Fruit fly (Drosophila melanogaster) whole organism, embryonic: Measurements from ENCODE around the gene Tnpo-SR.

Source experiments
- Abd-B ChIP-seq: fragments of 200-800 bp; sonication (Bioruptor generic); optimal IDR thresholded peaks from 2 replicates; lab custom pipeline; 2018; ENCODE audit warnings: missing biosample characterization, mild to moderate bottlenecking, missing genetic modification characterization, moderate library complexity
- Atf6 ChIP-seq: fragments of 200-800 bp; sonication (Bioruptor generic); IDR thresholded peaks from 2 replicates; pipeline ENCODE4 v1.3.6; 2022; ENCODE audit warnings: missing biosample characterization, missing genetic modification characterization
- B-H2 ChIP-seq: fragments of 200-800 bp; sonication (Bioruptor generic); optimal IDR thresholded peaks from 2 replicates; lab custom pipeline; 2018; ENCODE audit warnings: missing biosample characterization, mild to moderate bottlenecking, missing genetic modification characterization
- CG10274 ChIP-seq: fragments of 200-800 bp; sonication (Bioruptor generic); optimal IDR thresholded peaks from 3 replicates; lab custom pipeline; 2017; ENCODE audit warnings: missing biosample characterization, mild to moderate bottlenecking, missing genetic modification characterization
- CG12769 ChIP-seq: fragments of 200-800 bp; sonication (Bioruptor generic); optimal IDR thresholded peaks from 2 replicates; lab custom pipeline; 2019; ENCODE audit warnings: missing biosample characterization, mild to moderate bottlenecking, missing genetic modification characterization, moderate library complexity
- CG13296 ChIP-seq: fragments of 200-800 bp; sonication (Bioruptor generic); optimal IDR thresholded peaks from 3 replicates; lab custom pipeline; 2018; ENCODE audit warnings: missing biosample characterization, mild to moderate bottlenecking, missing genetic modification characterization
- CG2199 ChIP-seq: fragments of 200-800 bp; sonication (Bioruptor generic); IDR thresholded peaks from 3 replicates; pipeline ENCODE4 v1.3.6; 2022; ENCODE audit warnings: missing biosample characterization, missing genetic modification characterization
- CG2889 ChIP-seq: fragments of 200-800 bp; sonication (Bioruptor generic); IDR thresholded peaks from 3 replicates; pipeline ENCODE4 v1.3.6; 2022; ENCODE audit warnings: missing biosample characterization, missing genetic modification characterization
- CG31365 ChIP-seq: fragments of 200-800 bp; sonication (Bioruptor generic); optimal IDR thresholded peaks from 2 replicates; lab custom pipeline; 2018; ENCODE audit warnings: missing biosample characterization, mild to moderate bottlenecking, missing genetic modification characterization
- CG4820 ChIP-seq: fragments of 200-800 bp; sonication (Bioruptor generic); optimal IDR thresholded peaks from 3 replicates; lab custom pipeline; 2016; ENCODE audit warnings: missing biosample characterization, missing genetic modification characterization
- CG7357 ChIP-seq: fragments of 200-800 bp; sonication (Bioruptor generic); IDR thresholded peaks from 3 replicates; pipeline ENCODE4 v1.3.6; 2022; ENCODE audit warnings: missing biosample characterization, missing genetic modification characterization
- CG7839 ChIP-seq: fragments of 200-800 bp; sonication (Bioruptor generic); optimal IDR thresholded peaks from 3 replicates; lab custom pipeline; 2018; ENCODE audit warnings: missing biosample characterization, mild to moderate bottlenecking, missing genetic modification characterization, moderate library complexity
- CG8281 ChIP-seq: fragments of 200-800 bp; sonication (Bioruptor generic); optimal IDR thresholded peaks from 2 replicates; lab custom pipeline; 2018; ENCODE audit warnings: missing biosample characterization, mild to moderate bottlenecking, missing genetic modification characterization, moderate library complexity
- CG9215 ChIP-seq: fragments of 200-800 bp; sonication (Bioruptor generic); IDR thresholded peaks from 2 replicates; pipeline ENCODE4 v1.3.6; 2022; ENCODE audit warnings: missing biosample characterization, missing genetic modification characterization
- CoRest ChIP-seq: fragments of 200-800 bp; sonication (Bioruptor generic); optimal IDR thresholded peaks from 3 replicates; lab custom pipeline; 2018; ENCODE audit warnings: missing biosample characterization, mild to moderate bottlenecking, missing genetic modification characterization, moderate library complexity
- D19B ChIP-seq: fragments of 200-800 bp; sonication (Bioruptor generic); optimal IDR thresholded peaks from 2 replicates; lab custom pipeline; 2017; ENCODE audit warnings: missing biosample characterization, mild to moderate bottlenecking, missing genetic modification characterization
- Dad ChIP-seq: fragments of 200-800 bp; sonication (Bioruptor generic); optimal IDR thresholded peaks from 3 replicates; lab custom pipeline; 2016; ENCODE audit warnings: missing biosample characterization, missing genetic modification characterization
- GATAe ChIP-seq: fragments of 200-800 bp; sonication (Bioruptor generic); conservative IDR thresholded peaks from 2 replicates; pipeline ENCODE4 v1.3.6; 2022; ENCODE audit warnings: missing biosample characterization, missing genetic modification characterization
- Gug ChIP-seq: fragments of 200-800 bp; sonication (Bioruptor generic); IDR thresholded peaks from 4 replicates; pipeline ENCODE4 v1.3.6; 2022; ENCODE audit warnings: missing biosample characterization, missing genetic modification characterization
- Hsf ChIP-seq: fragments of 200-800 bp; sonication (Bioruptor generic); optimal IDR thresholded peaks from 3 replicates; lab custom pipeline; 2016; ENCODE audit warnings: missing biosample characterization, missing genetic modification characterization
- Mad ChIP-seq: fragments of 200-800 bp; sonication (Bioruptor generic); optimal IDR thresholded peaks from 2 replicates; lab custom pipeline; 2016; ENCODE audit warnings: missing biosample characterization, missing genetic modification characterization
- NC2α ChIP-seq: fragments of 200-800 bp; sonication (Bioruptor generic); optimal IDR thresholded peaks from 2 replicates; lab custom pipeline; 2016; ENCODE audit warnings: missing biosample characterization, missing genetic modification characterization
- Rx ChIP-seq: fragments of 200-800 bp; sonication (Bioruptor generic); IDR thresholded peaks from 2 replicates; pipeline ENCODE4 v1.3.6; 2022; ENCODE audit warnings: missing biosample characterization, missing genetic modification characterization
- Taf1 ChIP-seq: fragments of 200-800 bp; sonication (Bioruptor generic); IDR thresholded peaks from 2 replicates; pipeline ENCODE4 v1.3.6; 2022; ENCODE audit warnings: missing biosample characterization, missing genetic modification characterization
- btn ChIP-seq: fragments of 200-800 bp; sonication (Bioruptor generic); optimal IDR thresholded peaks from 2 replicates; lab custom pipeline; 2016; ENCODE audit warnings: missing biosample characterization, missing genetic modification characterization
- croc ChIP-seq: fragments of 200-800 bp; sonication (Bioruptor generic); conservative IDR thresholded peaks from 3 replicates; pipeline ENCODE4 v1.3.6; 2022; ENCODE audit warnings: missing biosample characterization, missing genetic modification characterization
- dpn ChIP-seq, 2 experiments: fragments of 200-800 bp; sonication (Bioruptor generic); optimal IDR thresholded peaks; 3 replicates each; lab custom pipeline; 2016; ENCODE audit warnings: missing biosample characterization in 2 of 2, missing genetic modification characterization in 2 of 2
- ewg ChIP-seq: fragments of 200-800 bp; sonication (Bioruptor generic); optimal IDR thresholded peaks from 3 replicates; lab custom pipeline; 2017; ENCODE audit warnings: mild to moderate bottlenecking, missing biosample characterization, missing genetic modification reagents, missing genetic modification characterization
- inv ChIP-seq: fragments of 200-800 bp; sonication (Bioruptor generic); IDR thresholded peaks from 2 replicates; pipeline ENCODE4 v1.3.6; 2022; ENCODE audit warnings: missing biosample characterization, missing genetic modification characterization; ENCODE audit not compliant: partially characterized antibody
- lov ChIP-seq, 2 experiments: fragments of 200-800 bp in 1 of 2; fragments of >200 bp in 1 of 2; sonication (Bioruptor generic) in 1 of 2; IDR thresholded peaks in 1 of 2; optimal IDR thresholded peaks in 1 of 2; 2 replicates in 1 of 2; 3 replicates in 1 of 2; pipeline versions ENCODE4 v1.3.6 to Lab custom; 2017 to 2022; ENCODE audit warnings: missing biosample characterization in 1 of 2, missing genetic modification characterization in 1 of 2
- maf-S ChIP-seq: fragments of 200-800 bp; sonication (Bioruptor generic); optimal IDR thresholded peaks from 2 replicates; lab custom pipeline; 2016; ENCODE audit warnings: missing biosample characterization, missing genetic modification characterization
- pfk ChIP-seq: fragments of 200-800 bp; sonication (Bioruptor generic); optimal IDR thresholded peaks from 2 replicates; lab custom pipeline; 2018; ENCODE audit warnings: missing biosample characterization, mild to moderate bottlenecking, missing genetic modification characterization, moderate library complexity
- pita ChIP-seq: fragments of 200-800 bp; sonication (Bioruptor generic); optimal IDR thresholded peaks from 2 replicates; lab custom pipeline; 2017; ENCODE audit warnings: missing biosample characterization, mild to moderate bottlenecking, missing genetic modification characterization
- ro ChIP-seq: fragments of 200-800 bp; sonication (Bioruptor generic); IDR thresholded peaks from 2 replicates; pipeline ENCODE4 v1.3.6; 2022; ENCODE audit warnings: missing biosample characterization, missing genetic modification characterization
- stc ChIP-seq: fragments of 200-800 bp; sonication (Bioruptor generic); IDR thresholded peaks from 2 replicates; pipeline ENCODE4 v1.3.6; 2022; ENCODE audit warnings: missing biosample characterization, missing genetic modification characterization
- tin ChIP-seq: fragments of 200-800 bp; sonication (Bioruptor generic); optimal IDR thresholded peaks from 3 replicates; lab custom pipeline; 2016; ENCODE audit warnings: missing biosample characterization, missing genetic modification characterization
- tll ChIP-seq, 2 experiments: fragments of 200-800 bp in 1 of 2; fragments of >200 bp in 1 of 2; sonication (Bioruptor generic) in 1 of 2; optimal IDR thresholded peaks; 2 replicates each; lab custom pipeline; 2017 to 2019; ENCODE audit warnings: missing biosample characterization in 2 of 2, missing genetic modification characterization in 2 of 2, mild to moderate bottlenecking in 1 of 2, moderate library complexity in 1 of 2
- tna ChIP-seq: fragments of 200-800 bp; sonication (Bioruptor generic); IDR thresholded peaks from 2 replicates; pipeline ENCODE4 v1.3.6; 2022; ENCODE audit warnings: missing biosample characterization, missing genetic modification characterization; ENCODE audit not compliant: partially characterized antibody
- tup ChIP-seq: fragments of 200-800 bp; sonication (Bioruptor generic); optimal IDR thresholded peaks from 2 replicates; lab custom pipeline; 2016; ENCODE audit warnings: missing biosample characterization, mild to moderate bottlenecking, missing genetic modification characterization, moderate library complexity
- vvl ChIP-seq: fragments of 200-800 bp; sonication (Bioruptor generic); IDR thresholded peaks from 2 replicates; pipeline ENCODE4 v1.3.6; 2022; ENCODE audit warnings: missing biosample characterization, missing genetic modification characterization
- wdn ChIP-seq: fragments of 200-800 bp; sonication (Bioruptor generic); IDR thresholded peaks from 2 replicates; pipeline ENCODE4 v1.3.6; 2022; ENCODE audit warnings: missing biosample characterization, missing genetic modification characterization
- wek ChIP-seq: fragments of 200-800 bp; sonication (Bioruptor generic); optimal IDR thresholded peaks from 3 replicates; lab custom pipeline; 2018; ENCODE audit warnings: missing biosample characterization, mild to moderate bottlenecking, missing genetic modification characterization, moderate library complexity
- wor ChIP-seq: fragments of 200-800 bp; sonication (Bioruptor generic); IDR thresholded peaks from 2 replicates; pipeline ENCODE4 v1.3.6; 2022; ENCODE audit warnings: missing biosample characterization, missing genetic modification characterization
- yki ChIP-seq: fragments of >200 bp; optimal IDR thresholded peaks from 3 replicates; lab custom pipeline; 2018
- zf30C ChIP-seq: fragments of 200-800 bp; sonication (Bioruptor generic); optimal IDR thresholded peaks from 3 replicates; lab custom pipeline; 2018; ENCODE audit warnings: missing biosample characterization, mild to moderate bottlenecking, missing genetic modification characterization

Tnpo-SR gene

dm6 chr2L:2751904-2752459, 7.7 kb upstream of the Tnpo-SR start, which contains the start of gene Bacc (continued):
- peak; percentile 92 for TF ChIP-seq CoRest (tag; lab: Kevin White, UChicago)
- no peak for TF ChIP-seq inv (GFP tag; lab: Robert Waterston, UW)
- peak; percentile 57 for TF ChIP-seq Abd-B
- TF ChIP-seq tup (GFP tag; lab: Kevin White, UChicago), result peak; percentile 60
- no peak for TF ChIP-seq stc (GFP tag; lab: Robert Waterston, UW)
- no peak for TF ChIP-seq Atf6
- no peak for TF ChIP-seq CG2199
- peak; percentile 67 for TF ChIP-seq lov (optimal IDR thresholded peaks at IDR 0.05; lab: Kevin White, UChicago)
- TF ChIP-seq lov (GFP tag; IDR thresholded peaks at IDR 0.05; lab: Robert Waterston, UW), result no peak
- TF ChIP-seq NC2α (GFP tag; lab: Kevin White, UChicago), result peak; percentile 73
- TF ChIP-seq Rx, result no peak
- peak; percentile 33 for TF ChIP-seq ewg (GFP tag; lab: Kevin White, UChicago)
- TF ChIP-seq D19B (GFP tag; lab: Kevin White, UChicago), result peak; percentile 40
- peak; percentile 25 for TF ChIP-seq CG31365 (tag; lab: Kevin White, UChicago)
- TF ChIP-seq CG4820, result peak; percentile 80
- TF ChIP-seq B-H2, result peak; percentile 21
- TF ChIP-seq Mad (GFP tag; lab: Kevin White, UChicago), result peak; percentile 59
- TF ChIP-seq dpn (GFP tag; optimal IDR thresholded peaks at IDR 0.05; lab: Kevin White, UChicago), result peak; percentile 87 to 91
- no peak for TF ChIP-seq ro (GFP tag; lab: Robert Waterston, UW)
- peak; percentile 65; the same call in 2 of the 4 replicates for TF ChIP-seq Gug (GFP tag; lab: Robert Waterston, UW)
- no peak for TF ChIP-seq wdn (GFP tag; lab: Robert Waterston, UW)
- no peak for TF ChIP-seq CG9215 (GFP tag; lab: Robert Waterston, UW)
- TF ChIP-seq tll (GFP tag; optimal IDR thresholded peaks at IDR 0.05; lab: Kevin White, UChicago), result no peak
- TF ChIP-seq yki (lab: Kevin White, UChicago), result no peak
- peak; percentile 68 for TF ChIP-seq CG8281 (tag; lab: Kevin White, UChicago)
- TF ChIP-seq CG7357, result peak; percentile 70
- peak; percentile 38; the same call in 2 of the 3 replicates for TF ChIP-seq croc (GFP tag; lab: Robert Waterston, UW)
- no peak for TF ChIP-seq wor (GFP tag; lab: Robert Waterston, UW)
- TF ChIP-seq Taf1 (GFP tag; lab: Robert Waterston, UW), result no peak
- peak; percentile 80 for TF ChIP-seq pfk (GFP tag; lab: Kevin White, UChicago)
- no peak for TF ChIP-seq tna (GFP tag; lab: Robert Waterston, UW)
- no peak for TF ChIP-seq CG2889
- peak; percentile 87 for TF ChIP-seq CG13296 (GFP tag; lab: Kevin White, UChicago)
- peak; percentile 88 for TF ChIP-seq CG12769
- no peak for TF ChIP-seq pita
- TF ChIP-seq Dad (GFP tag; lab: Kevin White, UChicago), result peak; percentile 75
- TF ChIP-seq GATAe (GFP tag; lab: Robert Waterston, UW), result no peak
- peak; percentile 76 for TF ChIP-seq btn (GFP tag; lab: Kevin White, UChicago)
- no peak for TF ChIP-seq zf30C
- TF ChIP-seq CG10274 (GFP tag; lab: Kevin White, UChicago), result peak; percentile 86
- TF ChIP-seq vvl (GFP tag; lab: Robert Waterston, UW), result no peak
- TF ChIP-seq tin (GFP tag; lab: Kevin White, UChicago), result peak; percentile 80
- peak; percentile 86 for TF ChIP-seq CG7839 (tag; lab: Kevin White, UChicago)
- TF ChIP-seq maf-S, result peak; percentile 83
- peak; percentile 89 for TF ChIP-seq Hsf
- peak; percentile 42 for TF ChIP-seq wek (GFP tag; lab: Kevin White, UChicago)
